Worm (Caenorhabditis elegans) whole organism, L4 larva: ENCODE data around the gene cit-1.2.

Experiments used
- D1046.2 ChIP-seq: fragments of 200-800 bp; sonication (Bioruptor generic); IDR thresholded peaks from 2 replicates; pipeline ENCODE4 v1.3.6; 2022; ENCODE audit warnings: missing genetic modification characterization, missing compliant biosample characterization
- F44E2.7 ChIP-seq: fragments of 200-800 bp; sonication (Bioruptor generic); IDR thresholded peaks from 2 replicates; pipeline ENCODE4 v2.1.2; 2022; ENCODE audit warnings: missing genetic modification characterization, missing compliant biosample characterization
- T26A8.4 ChIP-seq: fragments of 200-800 bp; sonication (Bioruptor generic); IDR thresholded peaks from 2 replicates; pipeline ENCODE4 v1.3.6; 2022; ENCODE audit warnings: missing genetic modification characterization, missing compliant biosample characterization
- Y5F2A.4 ChIP-seq: fragments of 200-800 bp; sonication (Bioruptor generic); optimal IDR thresholded peaks from 2 replicates; lab custom pipeline; 2018; ENCODE audit warnings: mild to moderate bottlenecking, missing genetic modification characterization, missing compliant biosample characterization
- aha-1 ChIP-seq: fragments of 150-350 bp; peaks from one replicate; lab custom pipeline; 2014; ENCODE audit warnings: missing biosample characterization, missing genetic modification characterization
- ceh-28 ChIP-seq: fragments of 150-350 bp; optimal IDR thresholded peaks from 2 replicates; lab custom pipeline; 2014; ENCODE audit warnings: missing biosample characterization, missing genetic modification reagents, missing genetic modification characterization
- ceh-32 ChIP-seq: sonication (generic microtip); optimal IDR thresholded peaks from 2 replicates; lab custom pipeline; 2016; ENCODE audit warnings: mild to moderate bottlenecking, missing genetic modification characterization, missing compliant biosample characterization; ENCODE audit not compliant: poor library complexity
- ceh-62 ChIP-seq: sonication (generic microtip); optimal IDR thresholded peaks from 2 replicates; lab custom pipeline; 2017; ENCODE audit warnings: missing biosample characterization, missing genetic modification characterization
- cey-2 ChIP-seq: sonication (generic microtip); optimal IDR thresholded peaks from 3 replicates; lab custom pipeline; 2017; ENCODE audit warnings: missing genetic modification characterization, mild to moderate bottlenecking, missing compliant biosample characterization, antibody characterized with exemption, borderline replicate concordance; ENCODE audit not compliant: insufficient read depth
- daf-16 ChIP-seq, 3 experiments: sonication (generic microtip); optimal IDR thresholded peaks; 2 replicates each; lab custom pipeline; 2016 to 2017; ENCODE audit warnings: missing genetic modification characterization in 3 of 3, missing genetic modification reagents in 3 of 3, mild to moderate bottlenecking in 2 of 3, missing compliant biosample characterization in 2 of 3, missing biosample characterization in 1 of 3, moderate library complexity in 1 of 3
- daf-19 ChIP-seq: fragments of 200-800 bp; sonication (Bioruptor generic); conservative IDR thresholded peaks from 2 replicates; pipeline ENCODE4 v1.3.6; 2022; ENCODE audit warnings: missing genetic modification characterization, missing compliant biosample characterization
- dmd-8 ChIP-seq: fragments of 200-800 bp; sonication (Bioruptor generic); IDR thresholded peaks from 2 replicates; pipeline ENCODE4 v1.3.6; 2022; ENCODE audit warnings: missing genetic modification characterization, missing compliant biosample characterization
- dpl-1 ChIP-seq: fragments of 150-350 bp; optimal IDR thresholded peaks from 2 replicates; lab custom pipeline; 2014; ENCODE audit warnings: missing biosample characterization, missing genetic modification reagents, missing genetic modification characterization
- duxl-1 ChIP-seq: sonication (generic microtip); optimal IDR thresholded peaks from 2 replicates; lab custom pipeline; 2016; ENCODE audit warnings: mild to moderate bottlenecking, missing genetic modification characterization, moderate library complexity, missing compliant biosample characterization; ENCODE audit not compliant: poor library complexity
- egl-43 ChIP-seq: fragments of 200-800 bp; sonication (Bioruptor generic); IDR thresholded peaks from 2 replicates; pipeline ENCODE4 v1.3.6; 2022; ENCODE audit warnings: missing genetic modification reagents, missing genetic modification characterization, missing compliant biosample characterization
- hif-1 ChIP-seq, 2 experiments: sonication (generic microtip); optimal IDR thresholded peaks; 2 replicates each; lab custom pipeline; 2016 to 2017; ENCODE audit warnings: missing compliant biosample characterization in 2 of 2, missing genetic modification characterization in 2 of 2, missing genetic modification reagents in 2 of 2, missing genotype in 2 of 2, mild to moderate bottlenecking in 1 of 2
- jun-1 ChIP-seq: fragments of 150-350 bp; optimal IDR thresholded peaks from 2 replicates; lab custom pipeline; 2014; ENCODE audit warnings: missing biosample characterization, missing genetic modification reagents, missing genetic modification characterization
- lin-1 ChIP-seq: fragments of 200-800 bp; sonication (Bioruptor generic); IDR thresholded peaks from 2 replicates; pipeline ENCODE4 v1.3.6; 2022; ENCODE audit warnings: missing genetic modification reagents, missing genetic modification characterization, missing compliant biosample characterization
- lsy-2 ChIP-seq, 2 experiments: fragments of 150-350 bp in 1 of 2; sonication (generic microtip) in 1 of 2; optimal IDR thresholded peaks; 2 replicates each; lab custom pipeline; 2014 to 2017; ENCODE audit warnings: missing biosample characterization in 2 of 2, missing genetic modification characterization in 2 of 2
- madf-5 ChIP-seq, 2 experiments: fragments of 200-800 bp; sonication (Bioruptor generic); IDR thresholded peaks; 2 replicates each; pipeline ENCODE4 v1.3.6; 2022; ENCODE audit warnings: missing compliant biosample characterization in 2 of 2, missing genetic modification characterization in 2 of 2
- mdl-1 ChIP-seq, 2 experiments: fragments of 150-350 bp in 1 of 2; sonication (generic microtip) in 1 of 2; optimal IDR thresholded peaks; 2 replicates each; lab custom pipeline; 2014 to 2017; ENCODE audit warnings: missing biosample characterization in 2 of 2, missing genetic modification characterization in 2 of 2
- nhr-11 ChIP-seq: fragments of 150-350 bp; optimal IDR thresholded peaks from 2 replicates; lab custom pipeline; 2014; ENCODE audit warnings: missing biosample characterization, missing genetic modification characterization
- pha-4 ChIP-seq, 2 experiments: fragments of 150-350 bp in 1 of 2; fragments of 200-800 bp in 1 of 2; sonication (Bioruptor generic) in 1 of 2; IDR thresholded peaks in 1 of 2; optimal IDR thresholded peaks in 1 of 2; 2 replicates each; pipeline versions ENCODE4 v1.3.6 to Lab custom; 2014 to 2022; ENCODE audit warnings: missing genetic modification characterization in 2 of 2, missing genetic modification reagents in 2 of 2, missing biosample characterization in 1 of 2, missing compliant biosample characterization in 1 of 2
- sdz-12 ChIP-seq: fragments of 200-800 bp; sonication (Bioruptor generic); optimal IDR thresholded peaks from 2 replicates; lab custom pipeline; 2018; ENCODE audit warnings: mild to moderate bottlenecking, missing genetic modification characterization, missing compliant biosample characterization
- set-16 ChIP-seq: fragments of 200-800 bp; sonication (Bioruptor generic); IDR thresholded peaks from 2 replicates; pipeline ENCODE4 v1.3.6; 2022; ENCODE audit warnings: missing genetic modification reagents, missing genetic modification characterization, missing compliant biosample characterization
- snpc-1.2 ChIP-seq: fragments of 200-800 bp; sonication (Bioruptor generic); IDR thresholded peaks from 2 replicates; pipeline ENCODE4 v1.3.6; 2022; ENCODE audit warnings: missing genetic modification reagents, missing genetic modification characterization, missing compliant biosample characterization
- snpc-4 ChIP-seq: fragments of 150-350 bp; optimal IDR thresholded peaks from 2 replicates; lab custom pipeline; 2014; ENCODE audit warnings: missing biosample characterization, missing genetic modification characterization
- spr-3 ChIP-seq: fragments of 200-800 bp; sonication (Bioruptor generic); optimal IDR thresholded peaks from 2 replicates; lab custom pipeline; 2018; ENCODE audit warnings: mild to moderate bottlenecking, missing genetic modification characterization, missing compliant biosample characterization
- tra-1 ChIP-seq: fragments of 200-800 bp; sonication (Bioruptor generic); IDR thresholded peaks from 2 replicates; pipeline ENCODE4 v1.3.6; 2022; ENCODE audit warnings: missing genetic modification reagents, missing genetic modification characterization, missing compliant biosample characterization
- ztf-11 ChIP-seq: fragments of 150-350 bp; optimal IDR thresholded peaks from 2 replicates; lab custom pipeline; 2014; ENCODE audit warnings: missing biosample characterization, missing genetic modification characterization

Gene cit-1.2

DNA sequence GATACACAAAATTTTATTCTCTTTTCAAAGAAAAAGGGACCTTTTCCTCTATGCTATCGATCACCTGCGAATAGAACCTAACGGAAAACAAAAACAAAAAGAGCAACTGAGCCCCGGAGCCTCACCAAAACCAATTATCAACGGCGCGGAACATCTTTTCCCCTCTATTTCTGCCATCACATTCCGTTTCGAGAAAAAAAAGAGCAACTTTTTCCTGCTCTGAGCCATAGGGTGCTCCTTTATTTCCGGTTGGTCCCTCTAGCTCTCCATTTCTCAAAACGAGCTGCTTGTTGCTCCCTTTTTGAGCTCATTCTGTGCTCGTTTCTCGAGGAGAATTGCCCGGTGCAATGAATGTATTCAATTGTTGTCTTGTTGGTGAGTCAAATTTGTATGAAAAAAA is 30.9 kb upstream of the cit-1.2 start, which contains the start of gene clp-1:
Gene clp-1 (plus strand): TSS at position 301 of the 400 bp plus-strand sequence.
- 0 out of 2 replicates have a peak, but pooled peaks have one; percentile 16 for TF ChIP-seq egl-43
- TF ChIP-seq spr-3 (GFP tag; lab: Kevin White, UChicago) = no peak
- TF ChIP-seq ceh-28 (tag; lab: Kevin White, UChicago) = no peak
- TF ChIP-seq duxl-1 (tag; lab: Kevin White, UChicago) = no peak

DNA sequence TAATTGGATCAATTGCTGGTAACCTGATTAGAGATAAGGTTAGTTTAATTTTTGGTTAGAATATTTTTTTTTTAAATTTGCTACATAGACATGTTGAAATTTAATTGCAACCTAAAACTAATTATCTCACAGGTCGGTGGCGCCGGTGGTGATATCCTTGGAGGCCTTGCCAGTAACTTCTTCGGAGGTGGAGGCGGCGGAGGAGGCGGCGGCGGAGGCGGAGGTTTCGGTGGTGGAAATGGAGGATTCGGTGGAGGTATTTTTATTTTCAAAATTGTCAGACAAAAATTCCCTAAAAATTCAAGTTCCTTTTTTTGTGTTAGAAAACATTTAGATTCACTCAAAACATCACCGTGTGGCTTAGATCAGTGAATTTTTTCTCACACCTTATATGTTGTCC is 29.3 kb upstream of the cit-1.2 start:
- TF ChIP-seq snpc-4 (tag; lab: Kevin White, UChicago) (no peak), ceh-62 (no peak), set-16 (GFP tag; lab: Robert Waterston, UW) (peak; percentile 66)
- TF ChIP-seq, all 104 proteins: peak for 1

DNA sequence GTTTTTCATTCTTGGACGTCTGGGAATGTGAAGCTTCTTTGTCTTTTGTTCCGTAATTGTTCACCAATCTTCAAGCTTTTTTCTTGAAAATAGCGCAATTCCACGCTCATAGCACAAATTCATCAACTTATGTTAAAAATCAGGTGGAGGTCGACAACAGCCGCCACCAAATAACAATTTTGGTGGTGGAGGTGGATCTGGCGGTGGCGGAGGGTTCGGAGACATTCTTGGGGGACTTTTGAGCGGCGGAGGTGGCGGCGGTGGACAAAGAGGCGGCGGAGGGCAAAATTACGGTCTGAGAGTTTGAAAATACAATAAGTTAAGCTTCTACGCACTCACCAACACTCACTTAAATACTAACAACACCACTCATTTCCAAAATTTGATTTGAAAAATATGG is 28.6 kb upstream of the cit-1.2 start:
- TF ChIP-seq hif-1 (tag; optimal IDR thresholded peaks at IDR 0.05; lab: Kevin White, UChicago) (no peak), set-16 (GFP tag; lab: Robert Waterston, UW) (peak; percentile 64), jun-1 (no peak), D1046.2 (GFP tag; lab: Robert Waterston, UW) (peak; percentile 57; the same call in 1 of the 2 replicates), dpl-1 (GFP tag; lab: Kevin White, UChicago) (no peak), aha-1 (tag; lab: Kevin White, UChicago) (peak; percentile 11), snpc-1.2 (0 out of 2 replicates have a peak, but pooled peaks have one; percentile 8), lin-1 (GFP tag; lab: Robert Waterston, UW) (no peak)

DNA sequence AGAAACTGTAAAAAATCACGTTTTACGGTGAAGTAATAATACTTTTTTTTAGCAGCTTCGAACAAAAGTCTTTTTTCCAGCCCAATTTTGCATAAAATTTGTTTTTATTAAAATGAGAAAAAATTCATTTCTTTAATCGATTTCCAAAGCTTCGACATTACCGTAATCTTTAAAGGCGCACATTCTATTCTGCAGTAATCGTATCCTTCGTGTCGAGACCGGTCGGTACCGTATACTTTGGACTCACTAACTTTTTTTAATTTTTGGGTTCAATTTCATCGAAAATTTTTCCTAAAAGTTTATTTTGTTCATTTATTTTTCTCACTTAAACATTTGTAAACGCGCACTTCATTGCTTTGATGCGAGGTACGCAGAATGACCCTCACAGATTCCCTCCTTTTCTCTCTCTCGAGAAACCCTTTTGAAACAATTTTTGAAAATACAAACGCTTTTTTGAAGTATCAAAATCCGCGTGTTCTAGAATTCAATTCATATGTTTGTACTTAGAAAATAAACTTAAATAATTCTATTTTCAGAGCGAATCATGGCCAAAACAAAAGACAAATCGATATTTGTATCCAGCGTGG is 23.9 kb upstream of the cit-1.2 start, which contains the start of gene hrpk-2:
Gene hrpk-2 (plus strand): TSS at position 537 of the 587 bp plus-strand sequence.
- TF ChIP-seq lsy-2 (tag; optimal IDR thresholded peaks at IDR 0.05; lab: Kevin White, UChicago) = no peak
- TF ChIP-seq Y5F2A.4 (GFP tag; lab: Kevin White, UChicago) = no peak
- TF ChIP-seq set-16 (GFP tag; lab: Robert Waterston, UW) = no peak
- no peak for TF ChIP-seq ztf-11 (tag; lab: Kevin White, UChicago)
- TF ChIP-seq dmd-8 = no peak
- no peak for TF ChIP-seq sdz-12 (GFP tag; lab: Kevin White, UChicago)
- no peak for TF ChIP-seq ceh-32 (tag; lab: Kevin White, UChicago)
- no peak for TF ChIP-seq mdl-1 (tag; optimal IDR thresholded peaks at IDR 0.05; lab: Kevin White, UChicago)
- no peak for TF ChIP-seq cey-2 (tag; lab: Kevin White, UChicago)

DNA sequence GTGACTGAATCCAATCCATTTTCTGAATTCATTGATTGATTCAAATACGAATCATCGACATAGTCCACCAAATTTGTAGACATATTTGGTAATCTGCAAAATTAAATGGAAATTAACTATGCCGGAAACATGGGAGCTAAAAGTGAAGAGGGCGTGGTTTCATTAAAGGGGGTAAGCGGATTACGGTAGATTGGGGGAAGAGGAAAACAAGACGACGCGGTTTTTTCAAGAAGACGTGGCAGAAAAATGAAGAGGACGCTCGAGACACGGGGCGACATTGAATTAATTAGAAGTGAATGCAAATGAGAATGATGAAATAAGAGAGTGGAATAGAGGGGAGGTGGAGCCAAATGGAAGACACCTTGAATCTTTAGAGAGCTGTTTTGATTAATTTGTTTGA is 14.2 kb upstream of the cit-1.2 start, which contains the start of gene npr-17:
Gene npr-17 (minus strand): TSS at position 101 of the 400 bp plus-strand sequence.
- TF ChIP-seq aha-1 (tag; lab: Kevin White, UChicago) (peak; percentile 50), daf-19 (no peak)

DNA sequence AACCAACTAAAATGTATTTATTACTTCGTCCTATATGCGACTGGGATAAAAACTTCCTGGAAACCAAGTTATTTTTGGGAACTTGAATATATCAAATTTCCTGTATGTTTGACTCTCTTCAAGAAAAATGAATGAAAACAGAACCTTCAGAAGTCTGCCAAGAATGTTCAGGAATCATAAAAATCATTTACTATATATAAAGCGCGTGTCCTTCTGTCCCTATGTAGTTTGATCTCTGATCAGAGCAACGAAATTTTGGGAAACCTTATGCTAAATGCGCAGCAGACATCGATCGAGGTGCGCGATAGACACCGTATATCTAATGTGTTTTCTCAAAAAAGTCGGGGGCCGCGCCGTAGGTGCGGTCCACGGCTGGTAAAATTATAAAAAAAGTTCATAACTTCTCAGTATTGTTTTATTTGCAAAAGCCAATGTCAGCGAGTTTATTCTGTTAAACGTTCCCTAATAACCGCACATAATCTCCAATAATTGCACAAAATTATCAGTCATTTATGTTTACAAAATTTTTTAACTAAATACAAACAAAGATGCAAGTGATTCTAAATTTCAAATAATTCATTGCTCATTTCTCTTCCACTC is 13.0 kb upstream of the cit-1.2 start:
- TF ChIP-seq nhr-11 (tag; lab: Kevin White, UChicago) (no peak), pha-4 (GFP tag; IDR thresholded peaks at IDR 0.05; lab: Robert Waterston, UW) (no peak), pha-4 (tag; optimal IDR thresholded peaks at IDR 0.05; lab: Kevin White, UChicago) (no peak), madf-5 (GFP tag; IDR thresholded peaks at IDR 0.05; lab: Robert Waterston, UW) (no peak), F44E2.7 (GFP tag; lab: Robert Waterston, UW) (no peak), tra-1 (GFP tag; lab: Robert Waterston, UW) (no peak), daf-16 (GFP tag; optimal IDR thresholded peaks at IDR 0.05; lab: Kevin White, UChicago) (no peak), daf-16 (tag; optimal IDR thresholded peaks at IDR 0.05; lab: Kevin White, UChicago) (no peak), T26A8.4 (GFP tag; lab: Robert Waterston, UW) (no peak)
- TF ChIP-seq, all 104 proteins: peak for 0
